Worm (Caenorhabditis elegans) whole organism, late embryonic: ENCODE data around the gene srw-42.

Experiments used
- K09A11.1 ChIP-seq: sonication (generic microtip); optimal IDR thresholded peaks from 2 replicates; lab custom pipeline; 2017; ENCODE audit warnings: antibody characterized with exemption, mild to moderate bottlenecking, missing genetic modification characterization, missing compliant biosample characterization; ENCODE audit not compliant: insufficient read depth
- T23F11.4 ChIP-seq: fragments of 200-800 bp; sonication (Bioruptor generic); optimal IDR thresholded peaks from 2 replicates; lab custom pipeline; 2018; ENCODE audit warnings: mild to moderate bottlenecking, missing genetic modification characterization, missing compliant biosample characterization
- Y22D7AL.16 ChIP-seq: sonication (generic microtip); optimal IDR thresholded peaks from 2 replicates; lab custom pipeline; 2016; ENCODE audit warnings: missing genetic modification characterization, missing compliant biosample characterization
- ama-1 ChIP-seq: fragments of 150-350 bp; optimal IDR thresholded peaks from 2 replicates; lab custom pipeline; 2014
- ceh-18 ChIP-seq: sonication (generic microtip); optimal IDR thresholded peaks from 2 replicates; lab custom pipeline; 2016; ENCODE audit warnings: missing genetic modification characterization, missing compliant biosample characterization
- ceh-19 ChIP-seq: fragments of 200-800 bp; sonication (Bioruptor generic); optimal IDR thresholded peaks from 2 replicates; lab custom pipeline; 2018; ENCODE audit warnings: mild to moderate bottlenecking, missing genetic modification characterization, missing compliant biosample characterization
- ceh-2 ChIP-seq: sonication (generic microtip); optimal IDR thresholded peaks from 2 replicates; lab custom pipeline; 2016; ENCODE audit warnings: missing genotype, missing genetic modification characterization, missing compliant biosample characterization
- ceh-30 ChIP-seq: fragments of 150-350 bp; optimal IDR thresholded peaks from 2 replicates; lab custom pipeline; 2014; ENCODE audit warnings: missing biosample characterization, missing genetic modification characterization
- ceh-31 ChIP-seq: sonication (generic microtip); optimal IDR thresholded peaks from 2 replicates; lab custom pipeline; 2016; ENCODE audit warnings: missing genetic modification characterization, missing compliant biosample characterization
- ceh-48 ChIP-seq: sonication (generic microtip); optimal IDR thresholded peaks from 2 replicates; lab custom pipeline; 2016; ENCODE audit warnings: missing genetic modification characterization, inconsistent platforms, missing compliant biosample characterization
- ceh-9 ChIP-seq: sonication (generic microtip); optimal IDR thresholded peaks from 2 replicates; lab custom pipeline; 2016; ENCODE audit warnings: mild to moderate bottlenecking, missing genetic modification characterization, inconsistent platforms, missing compliant biosample characterization
- dve-1 ChIP-seq: sonication (generic microtip); optimal IDR thresholded peaks from 2 replicates; lab custom pipeline; 2017; ENCODE audit warnings: antibody characterized with exemption, mild to moderate bottlenecking, missing genetic modification characterization, missing compliant biosample characterization
- elt-2 ChIP-seq: sonication (generic microtip); optimal IDR thresholded peaks from 2 replicates; lab custom pipeline; 2016; ENCODE audit warnings: missing genetic modification reagents, missing genetic modification characterization, missing compliant biosample characterization
- elt-4 ChIP-seq: sonication (generic microtip); optimal IDR thresholded peaks from 2 replicates; lab custom pipeline; 2016; ENCODE audit warnings: missing genetic modification characterization, missing compliant biosample characterization
- fkh-10 ChIP-seq: fragments of 150-350 bp; optimal IDR thresholded peaks from 2 replicates; lab custom pipeline; 2014; ENCODE audit warnings: missing biosample characterization, missing genetic modification reagents, missing genetic modification characterization
- gmeb-2 ChIP-seq: sonication (generic microtip); optimal IDR thresholded peaks from 2 replicates; lab custom pipeline; 2016; ENCODE audit warnings: missing genetic modification characterization, inconsistent platforms, missing compliant biosample characterization
- hlh-30 ChIP-seq: sonication (generic microtip); optimal IDR thresholded peaks from 2 replicates; lab custom pipeline; 2017; ENCODE audit warnings: antibody characterized with exemption, missing genetic modification characterization, missing compliant biosample characterization; ENCODE audit not compliant: insufficient read depth
- hlh-6 ChIP-seq: sonication (generic microtip); optimal IDR thresholded peaks from 2 replicates; lab custom pipeline; 2016; ENCODE audit warnings: missing genotype, missing genetic modification characterization, missing compliant biosample characterization
- lim-6 ChIP-seq: sonication (generic microtip); optimal IDR thresholded peaks from 2 replicates; lab custom pipeline; 2016; ENCODE audit warnings: missing genetic modification characterization, missing compliant biosample characterization
- madf-2 ChIP-seq: sonication (generic microtip); optimal IDR thresholded peaks from 2 replicates; lab custom pipeline; 2017; ENCODE audit warnings: missing genetic modification characterization, missing compliant biosample characterization
- mec-3 ChIP-seq: sonication (generic microtip); optimal IDR thresholded peaks from 2 replicates; lab custom pipeline; 2016; ENCODE audit warnings: borderline replicate concordance, missing genetic modification characterization, missing compliant biosample characterization
- nfya-1 ChIP-seq: sonication (generic microtip); optimal IDR thresholded peaks from 2 replicates; lab custom pipeline; 2017; ENCODE audit warnings: missing genetic modification characterization, mild to moderate bottlenecking, missing compliant biosample characterization, antibody characterized with exemption, moderate library complexity
- odd-2 ChIP-seq: sonication (generic microtip); optimal IDR thresholded peaks from 2 replicates; lab custom pipeline; 2017; ENCODE audit warnings: antibody characterized with exemption, mild to moderate bottlenecking, missing genetic modification characterization, missing compliant biosample characterization
- pax-1 ChIP-seq: fragments of 150-350 bp; optimal IDR thresholded peaks from 2 replicates; lab custom pipeline; 2014; ENCODE audit warnings: missing biosample characterization, missing genetic modification characterization
- pha-4 ChIP-seq: fragments of 150-350 bp; optimal IDR thresholded peaks from 2 replicates; lab custom pipeline; 2018; ENCODE audit warnings: missing biosample characterization, missing genetic modification reagents, missing genetic modification characterization
- pros-1 ChIP-seq: fragments of 150-350 bp; optimal IDR thresholded peaks from 2 replicates; lab custom pipeline; 2014; ENCODE audit warnings: missing biosample characterization, missing genetic modification reagents, missing genetic modification characterization
- ref-2 ChIP-seq: sonication (generic microtip); optimal IDR thresholded peaks from 2 replicates; lab custom pipeline; 2016; ENCODE audit warnings: missing genetic modification characterization, missing compliant biosample characterization
- sdc-2 ChIP-seq: sonication (generic microtip); optimal IDR thresholded peaks from 2 replicates; lab custom pipeline; 2016; ENCODE audit warnings: missing genotype, missing genetic modification characterization, missing compliant biosample characterization
- sox-2 ChIP-seq: fragments of 200-800 bp; sonication (Bioruptor generic); IDR thresholded peaks from 2 replicates; pipeline ENCODE4 v1.3.6; 2022; ENCODE audit warnings: missing genetic modification reagents, missing genetic modification characterization, missing compliant biosample characterization
- sox-4 ChIP-seq: sonication (generic microtip); optimal IDR thresholded peaks from 2 replicates; lab custom pipeline; 2017; ENCODE audit warnings: mild to moderate bottlenecking, missing genetic modification characterization, inconsistent platforms, missing compliant biosample characterization
- syd-9 ChIP-seq: sonication (generic microtip); optimal IDR thresholded peaks from 2 replicates; lab custom pipeline; 2016; ENCODE audit warnings: mild to moderate bottlenecking, missing genetic modification characterization, moderate library complexity, missing compliant biosample characterization
- unc-3 ChIP-seq, 2 experiments: fragments of 200-800 bp in 1 of 2; sonication (Bioruptor generic) in 1 of 2; sonication (generic microtip) in 1 of 2; conservative IDR thresholded peaks in 1 of 2; optimal IDR thresholded peaks in 1 of 2; 2 replicates each; pipeline versions ENCODE4 v1.3.6 to Lab custom; 2016 to 2022; ENCODE audit warnings: missing compliant biosample characterization in 2 of 2, missing genetic modification characterization in 2 of 2, missing genetic modification reagents in 1 of 2
- unc-86 ChIP-seq: sonication (generic microtip); optimal IDR thresholded peaks from 2 replicates; lab custom pipeline; 2016; ENCODE audit warnings: missing genetic modification characterization, missing compliant biosample characterization
- zip-5 ChIP-seq: sonication (generic microtip); optimal IDR thresholded peaks from 2 replicates; lab custom pipeline; 2016; ENCODE audit warnings: missing genetic modification characterization, missing compliant biosample characterization

Gene srw-42

DNA sequence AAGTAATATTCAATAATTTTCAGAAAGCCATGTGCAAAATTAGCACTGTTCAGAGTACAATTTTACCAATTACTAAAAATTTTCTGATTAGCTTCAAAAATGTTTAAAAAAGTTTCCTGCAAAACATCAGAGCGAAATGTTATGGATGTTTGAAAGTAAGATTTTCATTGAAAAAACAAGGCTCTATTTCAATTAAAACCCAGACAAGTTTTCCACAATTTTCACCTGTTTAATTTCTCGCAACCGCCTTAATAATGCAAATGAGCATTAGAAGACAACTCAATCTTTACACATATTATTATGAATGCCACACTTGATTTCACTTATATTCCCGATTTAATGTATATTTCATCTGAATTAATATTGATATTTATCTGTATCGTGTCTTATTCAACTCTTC is 906 bp upstream of the srw-42 start, which contains the start of gene srz-101:
Gene srz-101 (plus strand): TSS at position 301 of the 400 bp plus-strand sequence.
- no peak for TF ChIP-seq ceh-30 (tag; lab: Kevin White, UChicago)
- TF ChIP-seq ceh-19 (GFP tag; lab: Kevin White, UChicago): no peak
- no peak for TF ChIP-seq unc-86
- TF ChIP-seq zip-5 (tag; lab: Kevin White, UChicago): no peak

- no peak for TF ChIP-seq ceh-31 (tag; lab: Kevin White, UChicago)
- no peak for TF ChIP-seq ceh-48
- no peak for TF ChIP-seq pha-4 (tag; lab: Kevin White, UChicago)
- TF ChIP-seq nfya-1: no peak
- no peak for TF ChIP-seq madf-2
- no peak for TF ChIP-seq elt-2 (tag; lab: Kevin White, UChicago)
- TF ChIP-seq dve-1 (tag; lab: Kevin White, UChicago): no peak
- TF ChIP-seq odd-2 (tag; lab: Kevin White, UChicago): no peak
- TF ChIP-seq sox-2 (GFP tag; lab: Robert Waterston, UW): no peak
- no peak for TF ChIP-seq unc-3 (GFP tag; conservative IDR thresholded peaks at IDR 0.05; lab: Robert Waterston, UW)
- TF ChIP-seq unc-3 (tag; optimal IDR thresholded peaks at IDR 0.05; lab: Kevin White, UChicago): no peak
- TF ChIP-seq unc-86: no peak
- no peak for TF ChIP-seq gmeb-2 (tag; lab: Kevin White, UChicago)
- no peak for TF ChIP-seq ceh-9
- no peak for TF ChIP-seq pax-1
- TF ChIP-seq fkh-10 (GFP tag; lab: Kevin White, UChicago): no peak
- no peak for TF ChIP-seq sox-4
- no peak for TF ChIP-seq ref-2 (tag; lab: Kevin White, UChicago)
- TF ChIP-seq, all 69 proteins: peak for 0
These were observed 644 bp downstream of the srw-42 start for ce11 chrV:16692988-16693387.

- no peak for TF ChIP-seq ref-2 (tag; lab: Kevin White, UChicago)
- TF ChIP-seq ceh-18 (tag; lab: Kevin White, UChicago): no peak
These were observed 6.4 kb downstream of the srw-42 start, which contains the start of gene srz-102 for ce11 chrV:16687227-16687626. Gene srz-102 (plus strand): TSS chrV:16687527.

DNA sequence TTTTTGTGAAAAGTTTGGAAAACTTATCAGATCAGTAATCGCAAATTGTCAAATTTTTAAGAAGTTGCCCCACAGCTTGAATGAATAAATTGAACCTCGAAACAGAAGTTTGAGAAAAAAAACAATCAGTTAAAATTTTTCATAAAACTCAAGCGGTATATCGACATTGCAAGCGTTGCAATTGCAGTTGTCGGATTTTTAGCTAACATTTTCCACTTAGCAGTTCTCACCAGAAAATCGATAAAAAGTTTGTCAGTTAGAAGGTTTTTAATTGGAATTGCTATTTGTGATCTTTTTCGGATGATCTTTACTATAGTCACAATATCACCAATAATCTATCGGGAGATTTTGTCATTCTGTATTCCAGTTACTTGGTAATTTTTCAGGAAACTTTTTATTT is 7.9 kb downstream of the srw-42 start, which contains the start of gene srw-43:
Gene srw-43 (plus strand): TSS at position 301 of the 400 bp plus-strand sequence.
- TF ChIP-seq ceh-48 (no peak), hlh-6 (tag; lab: Kevin White, UChicago) (no peak), T23F11.4 (GFP tag; lab: Kevin White, UChicago) (no peak), mec-3 (no peak), ama-1 (no peak), lim-6 (tag; lab: Kevin White, UChicago) (no peak), sdc-2 (tag; lab: Kevin White, UChicago) (no peak), ceh-2 (tag; lab: Kevin White, UChicago) (no peak)

DNA sequence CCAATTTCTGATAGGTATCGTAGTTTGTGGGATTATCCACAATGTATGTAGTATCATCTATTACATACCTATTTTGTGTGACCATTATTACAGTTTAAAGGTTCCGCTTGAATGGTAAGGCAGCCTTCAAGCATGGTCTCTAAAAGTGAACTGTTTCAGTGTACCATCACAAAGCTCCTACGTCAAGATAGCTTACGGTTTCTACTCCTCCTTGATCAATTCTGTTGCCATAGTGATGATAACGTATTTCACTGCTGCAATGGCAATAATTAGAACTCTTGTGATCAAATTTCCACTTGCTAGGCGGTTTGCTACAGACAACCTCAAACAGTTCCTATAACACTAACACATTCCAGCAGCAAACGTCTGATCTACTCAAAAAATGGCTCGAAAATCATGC is 10.3 kb downstream of the srw-42 start:
- no peak for TF ChIP-seq K09A11.1 (tag; lab: Kevin White, UChicago)
- TF ChIP-seq fkh-10 (GFP tag; lab: Kevin White, UChicago): no peak
- no peak for TF ChIP-seq sox-4
- TF ChIP-seq elt-4 (tag; lab: Kevin White, UChicago): no peak
- no peak for TF ChIP-seq gmeb-2 (tag; lab: Kevin White, UChicago)
- TF ChIP-seq hlh-30 (tag; lab: Kevin White, UChicago): no peak
- TF ChIP-seq zip-5 (tag; lab: Kevin White, UChicago): no peak
- TF ChIP-seq ama-1: no peak
- TF ChIP-seq sdc-2 (tag; lab: Kevin White, UChicago): no peak
- TF ChIP-seq syd-9 (tag; lab: Kevin White, UChicago): no peak
- no peak for TF ChIP-seq Y22D7AL.16 (tag; lab: Kevin White, UChicago)
- TF ChIP-seq dve-1 (tag; lab: Kevin White, UChicago): no peak
- no peak for TF ChIP-seq nfya-1
- no peak for TF ChIP-seq pros-1 (tag; lab: Kevin White, UChicago)
